Worm (Caenorhabditis elegans): Measurements from ENCODE around the gene clec-142.

The clec-142 gene

DNA sequence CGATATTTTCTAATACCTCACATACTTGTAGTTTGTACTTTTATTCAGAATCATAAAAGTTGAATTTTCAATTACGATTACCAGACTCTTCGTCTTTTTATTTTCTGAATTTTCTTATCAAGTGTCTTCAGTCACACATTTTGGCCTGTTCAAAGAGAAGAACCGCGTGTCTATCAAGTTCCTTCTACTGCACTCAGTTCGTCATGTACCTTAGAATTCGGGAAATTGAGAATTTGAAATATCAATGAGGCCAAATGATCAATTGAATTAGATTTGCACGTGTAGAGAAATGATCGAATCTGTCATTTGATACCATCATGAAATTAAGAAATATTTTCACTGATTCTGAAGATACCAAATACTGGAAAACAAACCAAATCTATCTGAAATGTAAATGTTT is 14.9 kb upstream of the clec-142 start (continued):
- TF ChIP-seq grh-1 (GFP tag; IDR thresholded peaks at IDR 0.05) (0 out of 2 replicates have a peak, but pooled peaks have one; percentile 33), dpl-1 (GFP tag; optimal IDR thresholded peaks at IDR 0.05) (no peak), nhr-12 (tag; optimal IDR thresholded peaks at IDR 0.05) (no peak), ces-1 (GFP tag; optimal IDR thresholded peaks at IDR 0.05) (no peak), swsn-7 (tag; optimal IDR thresholded peaks at IDR 0.05) (no peak), hlh-4 (tag; optimal IDR thresholded peaks at IDR 0.05) (no peak), nhr-77 (tag; optimal IDR thresholded peaks at IDR 0.05) (no peak), ceh-82 (tag; optimal IDR thresholded peaks at IDR 0.05) (no peak), xbp-1 (tag; optimal IDR thresholded peaks at IDR 0.05) (no peak), ztf-11 (tag; optimal IDR thresholded peaks at IDR 0.05) (no peak), fkh-4 (tag; optimal IDR thresholded peaks at IDR 0.05; ENCODE audit: borderline replicate concordance) (no peak), blmp-1 (tag; optimal IDR thresholded peaks at IDR 0.05) (peak; percentile 63), lsy-2 (tag; optimal IDR thresholded peaks at IDR 0.05) (no peak), fkh-8 (tag; optimal IDR thresholded peaks at IDR 0.05) (no peak), lin-35 (GFP tag; optimal IDR thresholded peaks at IDR 0.05) (peak in 1 of 2 experiments; percentile 13), tbx-2 (tag; optimal IDR thresholded peaks at IDR 0.05) (peak; percentile 31), nhr-11 (tag; optimal IDR thresholded peaks at IDR 0.05) (no peak), snpc-4 (tag; optimal IDR thresholded peaks at IDR 0.05) (no peak), aly-2 (tag; optimal IDR thresholded peaks at IDR 0.05) (no peak), lin-14 (GFP tag; optimal IDR thresholded peaks at IDR 0.05) (peak; percentile 55), nhr-47 (tag; optimal IDR thresholded peaks at IDR 0.05) (no peak), fos-1 (tag; optimal IDR thresholded peaks at IDR 0.05) (no peak), nhr-19 (GFP tag; conservative IDR thresholded peaks at IDR 0.05) (no peak), nhr-84 (tag; optimal IDR thresholded peaks at IDR 0.05) (no peak), pax-3 (tag; optimal IDR thresholded peaks at IDR 0.05) (no peak), aha-1 (tag; optimal IDR thresholded peaks at IDR 0.05) (no peak), F16B12.6 (tag; optimal IDR thresholded peaks at IDR 0.05) (no peak)

DNA sequence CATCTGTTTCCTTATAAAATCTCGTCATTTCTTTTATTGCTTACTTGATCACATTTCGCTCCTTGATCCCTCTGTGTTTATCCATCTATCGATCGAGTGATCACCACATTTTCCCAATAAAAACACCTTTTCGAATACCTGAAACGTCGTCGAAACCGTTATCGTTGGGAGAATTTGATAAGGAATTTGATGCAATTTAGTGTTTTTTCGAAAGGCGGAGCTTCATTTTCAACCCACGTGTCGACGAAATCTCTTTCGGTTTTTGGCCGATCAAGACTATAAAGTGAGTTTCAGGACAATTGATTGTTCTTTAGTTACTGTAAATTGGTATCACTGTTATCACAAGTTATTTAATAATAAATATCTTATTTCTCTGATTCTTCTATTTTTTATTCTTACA is 13.9 kb upstream of the clec-142 start, which contains the start of gene srdh-1:
srdh-1 (plus strand) TSS at position 43 of the 400 bp plus-strand sequence.
- peak in 4 of 6 experiments; percentile 40 to 71 (median 64) for TF ChIP-seq elt-3 (tag; optimal IDR thresholded peaks at IDR 0.05)
- TF ChIP-seq blmp-1 (tag; optimal IDR thresholded peaks at IDR 0.05): peak; percentile 46
- peak in 1 of 2 experiments; percentile 16 for TF ChIP-seq mdl-1 (tag; optimal IDR thresholded peaks at IDR 0.05)
- peak; percentile 35 for TF ChIP-seq nhr-71 (tag; optimal IDR thresholded peaks at IDR 0.05)
- peak; percentile 33 for TF ChIP-seq nhr-20 (tag; optimal IDR thresholded peaks at IDR 0.05)
- TF ChIP-seq nhr-85 (tag): peak; percentile 81
- TF ChIP-seq zag-1 (tag; optimal IDR thresholded peaks at IDR 0.05): no peak
- no peak for TF ChIP-seq nhr-11 (tag; optimal IDR thresholded peaks at IDR 0.05)
- no peak for TF ChIP-seq C34B4.2 (tag; optimal IDR thresholded peaks at IDR 0.05)
- TF ChIP-seq lin-14 (GFP tag; optimal IDR thresholded peaks at IDR 0.05): peak; percentile 27
- TF ChIP-seq efl-1 (optimal IDR thresholded peaks at IDR 0.05): no peak
- peak in 1 of 2 experiments; percentile 51 for TF ChIP-seq efl-1 (GFP tag; optimal IDR thresholded peaks at IDR 0.05 in 1 of 2)

DNA sequence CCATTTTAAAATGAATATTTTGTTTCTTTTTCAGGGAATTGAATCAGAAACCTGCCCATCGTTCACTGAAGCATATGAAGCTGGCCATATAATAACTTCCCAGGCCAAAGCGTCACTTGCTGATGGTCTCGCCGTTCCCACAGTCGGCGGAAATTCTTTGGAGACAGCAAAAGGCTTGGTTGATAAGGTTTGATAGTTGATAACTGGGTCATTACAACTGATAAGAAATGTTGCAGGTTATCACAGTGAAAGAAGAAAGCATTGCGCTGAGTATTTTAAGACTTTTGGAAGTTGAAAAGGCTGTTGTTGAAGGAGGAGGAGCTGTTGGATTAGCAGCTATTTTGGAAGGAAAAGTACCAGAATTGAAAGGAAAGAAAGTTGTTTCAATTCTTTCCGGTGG is 11.9 kb upstream of the clec-142 start:
- no peak for TF ChIP-seq ceh-63 (GFP tag; optimal IDR thresholded peaks at IDR 0.05)
- no peak for TF ChIP-seq aha-1 (tag; optimal IDR thresholded peaks at IDR 0.05)
- peak; percentile 8 for TF ChIP-seq pqm-1 (tag; optimal IDR thresholded peaks at IDR 0.05)
- peak; percentile 73 for TF ChIP-seq elt-2 (tag; optimal IDR thresholded peaks at IDR 0.05)
- no peak for TF ChIP-seq lir-3 (tag; optimal IDR thresholded peaks at IDR 0.05; ENCODE audit: poor library complexity)
- peak; percentile 16 for TF ChIP-seq lin-14 (GFP tag; optimal IDR thresholded peaks at IDR 0.05)
- no peak for TF ChIP-seq dpl-1 (GFP tag; optimal IDR thresholded peaks at IDR 0.05)
- TF ChIP-seq efl-1 (optimal IDR thresholded peaks at IDR 0.05): no peak
- TF ChIP-seq efl-1 (GFP tag; optimal IDR thresholded peaks at IDR 0.05 in 1 of 2): peak in 1 of 2 experiments; percentile 45
- peak in 1 of 6 experiments; percentile 17 for TF ChIP-seq elt-3 (tag; optimal IDR thresholded peaks at IDR 0.05)
- no peak for TF ChIP-seq unc-86 (tag; optimal IDR thresholded peaks at IDR 0.05)
- no peak for TF ChIP-seq C34B4.2 (tag; optimal IDR thresholded peaks at IDR 0.05)
- no peak for TF ChIP-seq fkh-10 (GFP tag; optimal IDR thresholded peaks at IDR 0.05)
- TF ChIP-seq ceh-88 (GFP tag; IDR thresholded peaks at IDR 0.05): no peak
- peak; percentile 33 for TF ChIP-seq blmp-1 (tag; optimal IDR thresholded peaks at IDR 0.05)
- TF ChIP-seq nhr-84 (tag; optimal IDR thresholded peaks at IDR 0.05): no peak
- TF ChIP-seq ets-5 (GFP tag; IDR thresholded peaks at IDR 0.05): no peak
